Worm (Caenorhabditis elegans) whole organism, young adult: Measurements from ENCODE around the gene Y51B9A.8.

Experiments
- ama-1 ChIP-seq, 3 experiments: fragments of 150-350 bp in 1 of 3; sonication (generic microtip) in 2 of 3; optimal IDR thresholded peaks; 2 replicates each; lab custom pipeline; 2014 to 2018; ENCODE audit warnings: missing biosample characterization in 2 of 3, missing genetic modification characterization in 2 of 3, missing genetic modification reagents in 2 of 3
- attf-3 ChIP-seq: fragments of 200-800 bp; sonication (Bioruptor generic); conservative IDR thresholded peaks from 2 replicates; pipeline ENCODE4 v1.3.6; 2022; ENCODE audit warnings: missing genetic modification reagents, missing genetic modification characterization, missing compliant biosample characterization
- snpc-4 ChIP-seq, 5 experiments: fragments of 150-350 bp in 1 of 5; sonication (generic microtip) in 4 of 5; optimal IDR thresholded peaks; 2 replicates each; lab custom pipeline; 2014 to 2018; ENCODE audit warnings: missing genetic modification characterization in 5 of 5, missing biosample characterization in 3 of 5, antibody characterized with exemption in 2 of 5, mild to moderate bottlenecking in 2 of 5, missing compliant biosample characterization in 2 of 5, missing genotype in 2 of 5, moderate library complexity in 2 of 5, missing genetic modification reagents in 1 of 5

- TF ChIP-seq snpc-4 (GFP tag; optimal IDR thresholded peaks at IDR 0.05; lab: Kevin White, UChicago), result no peak
- no peak for TF ChIP-seq snpc-4 (tag; optimal IDR thresholded peaks at IDR 0.05; lab: Kevin White, UChicago)
- TF ChIP-seq ama-1 (optimal IDR thresholded peaks at IDR 0.05; lab: Kevin White, UChicago), result no peak
- TF ChIP-seq ama-1 (GFP tag; optimal IDR thresholded peaks at IDR 0.05; lab: Kevin White, UChicago), result no peak
- no peak for TF ChIP-seq attf-3 (GFP tag; lab: Robert Waterston, UW)
Measured at ce11 chrII:9418065-9418567, 19.5 kb downstream of the Y51B9A.8 start, which contains the start of the genes M176.4 and M176.16.
